Worm (Caenorhabditis elegans): ENCODE measurements around the gene grl-25.

ce11 chrIII:8971255-8972020 is 9.3 kb downstream of the grl-25 start, which contains the start of the genes eif-3.D and R08D7.4:
- no peak for TF ChIP-seq pqm-1 (tag; optimal IDR thresholded peaks at IDR 0.05)
- TF ChIP-seq ama-1 (optimal IDR thresholded peaks at IDR 0.05): no peak
- peak; percentile 19 for TF ChIP-seq ceh-18 (tag; optimal IDR thresholded peaks at IDR 0.05)
- TF ChIP-seq pha-2 (tag; optimal IDR thresholded peaks at IDR 0.05): no peak
- TF ChIP-seq madf-2 (tag; optimal IDR thresholded peaks at IDR 0.05): peak; percentile 48
- peak; percentile 29 for TF ChIP-seq ets-4 (tag; optimal IDR thresholded peaks at IDR 0.05)
- TF ChIP-seq ceh-2 (tag; optimal IDR thresholded peaks at IDR 0.05): peak; percentile 36
- no peak for TF ChIP-seq T23F11.4 (GFP tag; optimal IDR thresholded peaks at IDR 0.05)
- no peak for TF ChIP-seq fkh-10 (GFP tag; optimal IDR thresholded peaks at IDR 0.05)
